Worm (Caenorhabditis elegans) whole organism, young adult: ENCODE data around the gene eea-1.

Experiments used
- B0019.2 ChIP-seq: fragments of 200-800 bp; sonication (Bioruptor generic); conservative IDR thresholded peaks from 2 replicates; pipeline ENCODE4 v1.3.6; 2022; ENCODE audit warnings: missing genetic modification reagents, missing genetic modification characterization, missing compliant biosample characterization
- B0336.3 ChIP-seq: fragments of 200-800 bp; sonication (Bioruptor generic); IDR thresholded peaks from 2 replicates; pipeline ENCODE4 v1.3.6; 2022; ENCODE audit warnings: missing genetic modification characterization, missing compliant biosample characterization
- F22D6.2 ChIP-seq: sonication (generic microtip); optimal IDR thresholded peaks from 2 replicates; lab custom pipeline; 2016; ENCODE audit warnings: mild to moderate bottlenecking, missing genetic modification characterization, missing compliant biosample characterization
- F23B12.7 ChIP-seq: sonication (generic microtip); optimal IDR thresholded peaks from 2 replicates; lab custom pipeline; 2017; ENCODE audit warnings: missing genetic modification characterization, mild to moderate bottlenecking, missing compliant biosample characterization, antibody characterized with exemption, moderate library complexity; ENCODE audit not compliant: insufficient read depth
- F52B5.7 ChIP-seq: sonication (generic microtip); optimal IDR thresholded peaks from 2 replicates; lab custom pipeline; 2016; ENCODE audit warnings: mild to moderate bottlenecking, missing genetic modification characterization, missing compliant biosample characterization
- K12H6.12 ChIP-seq: fragments of 200-800 bp; sonication (Bioruptor generic); optimal IDR thresholded peaks from 2 replicates; lab custom pipeline; 2018; ENCODE audit warnings: mild to moderate bottlenecking, missing genetic modification characterization, missing compliant biosample characterization
- aptf-2 ChIP-seq: fragments of 200-800 bp; sonication (Bioruptor generic); conservative IDR thresholded peaks from 2 replicates; pipeline ENCODE4 v1.3.6; 2022; ENCODE audit warnings: missing genetic modification reagents, missing genetic modification characterization, missing compliant biosample characterization
- aptf-3 ChIP-seq: fragments of 200-800 bp; sonication (Bioruptor generic); IDR thresholded peaks from 2 replicates; pipeline ENCODE4 v1.3.6; 2022; ENCODE audit warnings: missing genetic modification characterization, missing compliant biosample characterization
- attf-3 ChIP-seq: fragments of 200-800 bp; sonication (Bioruptor generic); conservative IDR thresholded peaks from 2 replicates; pipeline ENCODE4 v1.3.6; 2022; ENCODE audit warnings: missing genetic modification reagents, missing genetic modification characterization, missing compliant biosample characterization
- bed-1 ChIP-seq: fragments of 200-800 bp; sonication (Bioruptor generic); IDR thresholded peaks from 2 replicates; pipeline ENCODE4 v1.3.6; 2022; ENCODE audit warnings: missing genetic modification reagents, missing genetic modification characterization, missing compliant biosample characterization
- cebp-1 ChIP-seq, 2 experiments: fragments of 200-800 bp in 1 of 2; sonication (Bioruptor generic) in 1 of 2; sonication (generic microtip) in 1 of 2; IDR thresholded peaks in 1 of 2; optimal IDR thresholded peaks in 1 of 2; 2 replicates each; pipeline versions ENCODE4 v1.3.6 to Lab custom; 2017 to 2022; ENCODE audit warnings: missing compliant biosample characterization in 2 of 2, missing genetic modification characterization in 2 of 2, mild to moderate bottlenecking in 1 of 2, missing genetic modification reagents in 1 of 2, moderate library complexity in 1 of 2
- ceh-100 ChIP-seq: fragments of 200-800 bp; sonication (Bioruptor generic); IDR thresholded peaks from 2 replicates; pipeline ENCODE4 v1.3.6; 2022; ENCODE audit warnings: missing genetic modification reagents, missing genetic modification characterization, missing compliant biosample characterization
- dox-1 ChIP-seq: fragments of 200-800 bp; sonication (Bioruptor generic); IDR thresholded peaks from 2 replicates; pipeline ENCODE4 v1.3.6; 2022; ENCODE audit warnings: missing genetic modification reagents, missing genetic modification characterization, missing compliant biosample characterization
- hmg-1.2 ChIP-seq: fragments of 200-800 bp; sonication (Bioruptor generic); IDR thresholded peaks from 2 replicates; pipeline ENCODE4 v1.3.6; 2022; ENCODE audit warnings: missing genetic modification reagents, missing genetic modification characterization, missing compliant biosample characterization
- let-526 ChIP-seq: fragments of 200-800 bp; sonication (Bioruptor generic); IDR thresholded peaks from 2 replicates; pipeline ENCODE4 v1.3.6; 2022; ENCODE audit warnings: missing genetic modification reagents, missing genetic modification characterization, missing compliant biosample characterization
- lin-26 ChIP-seq: fragments of 200-800 bp; sonication (Bioruptor generic); IDR thresholded peaks from 2 replicates; pipeline ENCODE4 v1.3.6; 2022; ENCODE audit warnings: missing genetic modification reagents, missing genetic modification characterization, missing compliant biosample characterization
- lin-40 ChIP-seq: sonication (generic microtip); optimal IDR thresholded peaks from 2 replicates; lab custom pipeline; 2016; ENCODE audit warnings: missing genetic modification characterization, mild to moderate bottlenecking, missing compliant biosample characterization, missing genotype, missing genetic modification reagents
- lin-54 ChIP-seq: fragments of 200-800 bp; sonication (Bioruptor generic); optimal IDR thresholded peaks from 2 replicates; lab custom pipeline; 2018; ENCODE audit warnings: mild to moderate bottlenecking, missing genetic modification characterization, missing compliant biosample characterization
- lsl-1 ChIP-seq: fragments of 200-800 bp; sonication (Bioruptor generic); optimal IDR thresholded peaks from 2 replicates; lab custom pipeline; 2018; ENCODE audit warnings: mild to moderate bottlenecking, missing genetic modification characterization, moderate library complexity, missing compliant biosample characterization
- madf-3 ChIP-seq: fragments of 200-800 bp; sonication (Bioruptor generic); IDR thresholded peaks from 2 replicates; pipeline ENCODE4 v1.3.6; 2022; ENCODE audit warnings: missing genetic modification reagents, missing genetic modification characterization, missing compliant biosample characterization
- mel-28 ChIP-seq: sonication (generic microtip); optimal IDR thresholded peaks from 2 replicates; lab custom pipeline; 2016; ENCODE audit warnings: borderline replicate concordance, mild to moderate bottlenecking, missing genetic modification characterization, missing compliant biosample characterization
- nfya-1 ChIP-seq: sonication (generic microtip); optimal IDR thresholded peaks from 2 replicates; lab custom pipeline; 2017; ENCODE audit warnings: antibody characterized with exemption, missing compliant biosample characterization, missing genetic modification characterization, borderline replicate concordance; ENCODE audit not compliant: insufficient read depth
- nfyb-1 ChIP-seq: fragments of 200-800 bp; sonication (Bioruptor generic); IDR thresholded peaks from 2 replicates; pipeline ENCODE4 v1.3.6; 2022; ENCODE audit warnings: missing genetic modification reagents, missing genetic modification characterization, missing compliant biosample characterization
- nhr-80 ChIP-seq: sonication (generic microtip); optimal IDR thresholded peaks from 2 replicates; lab custom pipeline; 2016; ENCODE audit warnings: missing genetic modification characterization, missing compliant biosample characterization
- pha-4 ChIP-seq: fragments of 150-350 bp; sonication (generic microtip); optimal IDR thresholded peaks from 2 replicates; lab custom pipeline; 2014; ENCODE audit warnings: missing biosample characterization, missing genetic modification reagents, missing genetic modification characterization
- rcor-1 ChIP-seq: fragments of 200-800 bp; sonication (Bioruptor generic); IDR thresholded peaks from 2 replicates; pipeline ENCODE4 v1.3.6; 2022; ENCODE audit warnings: missing genetic modification reagents, missing genetic modification characterization, missing compliant biosample characterization
- snpc-1.1 ChIP-seq: sonication (generic microtip); optimal IDR thresholded peaks from 2 replicates; lab custom pipeline; 2017; ENCODE audit warnings: missing genetic modification characterization, mild to moderate bottlenecking, missing compliant biosample characterization, antibody characterized with exemption, moderate library complexity, missing genotype, missing genetic modification reagents; ENCODE audit not compliant: insufficient read depth
- snpc-1.3 ChIP-seq: sonication (generic microtip); optimal IDR thresholded peaks from 2 replicates; lab custom pipeline; 2017; ENCODE audit warnings: missing genetic modification characterization, mild to moderate bottlenecking, missing compliant biosample characterization, antibody characterized with exemption, moderate library complexity, missing genotype, missing genetic modification reagents; ENCODE audit not compliant: insufficient read depth
- snpc-4 ChIP-seq, 5 experiments: fragments of 150-350 bp in 1 of 5; sonication (generic microtip) in 4 of 5; optimal IDR thresholded peaks; 2 replicates each; lab custom pipeline; 2014 to 2018; ENCODE audit warnings: missing genetic modification characterization in 5 of 5, missing biosample characterization in 3 of 5, antibody characterized with exemption in 2 of 5, mild to moderate bottlenecking in 2 of 5, missing compliant biosample characterization in 2 of 5, missing genotype in 2 of 5, moderate library complexity in 2 of 5, missing genetic modification reagents in 1 of 5
- sptf-2 ChIP-seq: fragments of 200-800 bp; sonication (Bioruptor generic); optimal IDR thresholded peaks from 2 replicates; lab custom pipeline; 2018; ENCODE audit warnings: mild to moderate bottlenecking, missing genetic modification characterization, missing compliant biosample characterization
- tbp1 ChIP-seq: fragments of 200-800 bp; sonication (Bioruptor generic); optimal IDR thresholded peaks from 2 replicates; lab custom pipeline; 2018; ENCODE audit warnings: mild to moderate bottlenecking, missing genetic modification characterization, missing compliant biosample characterization
- unc-130 ChIP-seq: sonication (generic microtip); optimal IDR thresholded peaks from 2 replicates; lab custom pipeline; 2016; ENCODE audit warnings: missing genetic modification reagents, missing genetic modification characterization, missing compliant biosample characterization

Gene eea-1

DNA sequence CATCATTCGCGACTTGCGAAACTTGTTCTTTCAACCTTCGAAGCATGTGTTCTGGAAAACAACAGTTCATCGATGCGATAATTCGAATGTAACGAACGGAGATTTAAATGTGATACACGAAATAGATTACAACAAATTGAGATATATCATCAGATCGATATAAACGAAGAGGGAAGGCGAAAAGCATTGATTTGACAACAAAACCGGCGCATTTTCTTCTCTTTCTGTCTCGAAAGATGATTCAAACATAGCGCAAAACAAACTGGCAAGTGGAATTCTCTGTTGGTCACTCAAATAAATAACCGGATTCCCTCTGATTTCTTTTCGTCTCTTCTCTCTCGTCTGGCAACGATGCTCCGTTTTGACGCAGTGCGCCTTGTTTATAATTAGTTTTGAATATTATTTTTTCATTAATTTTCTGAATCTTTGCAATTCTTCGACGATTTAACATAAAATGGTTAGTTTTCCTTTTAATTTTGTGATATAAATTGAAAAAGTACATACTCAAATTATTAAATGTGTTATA lies at the start of gene eea-1, which contains the start of gene gut-2:
Gene eea-1, minus strand, starts transcription at position 51 of the 526 bp plus-strand sequence.
Gene gut-2, plus strand, starts transcription at position 369 of the 526 bp plus-strand sequence.
- TF ChIP-seq F23B12.7 (tag; lab: Kevin White, UChicago) = peak; percentile 32
- TF ChIP-seq lsl-1 (GFP tag; lab: Kevin White, UChicago) = peak; percentile 32
- TF ChIP-seq dox-1 (GFP tag; lab: Robert Waterston, UW) = peak; percentile 65; the same call in 1 of the 2 replicates
- TF ChIP-seq K12H6.12 (tag; lab: Kevin White, UChicago) = peak; percentile 5
- no peak for TF ChIP-seq let-526 (GFP tag; lab: Robert Waterston, UW)
- peak; percentile 98 for TF ChIP-seq attf-3 (GFP tag; lab: Robert Waterston, UW)
- TF ChIP-seq snpc-4 (GFP tag; optimal IDR thresholded peaks at IDR 0.05; lab: Kevin White, UChicago) = no peak
- peak in 1 of 4 experiments; percentile 50 for TF ChIP-seq snpc-4 (tag; optimal IDR thresholded peaks at IDR 0.05; lab: Kevin White, UChicago)
- TF ChIP-seq lin-40 = peak; percentile 26
- TF ChIP-seq hmg-1.2 (GFP tag; lab: Robert Waterston, UW) = peak; percentile 29; the same call in 1 of the 2 replicates
- TF ChIP-seq lin-26 = no peak
- no peak for TF ChIP-seq cebp-1 (GFP tag; IDR thresholded peaks at IDR 0.05; lab: Robert Waterston, UW)
- peak; percentile 7 for TF ChIP-seq cebp-1 (tag; optimal IDR thresholded peaks at IDR 0.05; lab: Kevin White, UChicago)
- no peak for TF ChIP-seq B0019.2
- peak; percentile 7 for TF ChIP-seq tbp1 (GFP tag; lab: Kevin White, UChicago)
- no peak for TF ChIP-seq F52B5.7

DNA sequence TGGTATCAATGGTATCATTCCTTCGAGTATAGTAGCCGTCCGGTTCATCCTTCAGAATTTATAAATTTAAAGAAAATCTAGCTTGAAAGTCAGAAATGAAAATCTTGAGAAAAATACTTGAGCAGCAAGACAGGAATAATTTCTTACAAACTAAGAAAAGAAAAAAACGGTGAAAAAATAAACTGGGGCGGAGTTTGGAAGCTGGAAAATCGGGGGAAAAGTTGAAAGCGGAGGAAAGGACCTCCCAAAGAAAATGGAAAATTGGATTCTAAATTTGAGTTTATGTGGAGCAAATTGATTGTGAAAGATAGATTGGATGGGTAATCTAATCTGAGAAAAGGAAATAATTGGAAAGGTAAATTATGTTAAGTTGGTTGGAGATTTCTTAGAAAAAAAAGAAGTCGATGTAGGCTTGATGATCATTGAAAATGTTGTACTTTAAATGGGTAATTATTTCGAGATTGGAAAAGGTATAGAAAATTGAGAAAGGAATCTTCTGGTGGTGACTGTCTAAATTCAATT lies 38.9 kb upstream of the eea-1 start, which contains the start of gene frpr-5:
Gene frpr-5, minus strand, starts transcription at position 51 of the 522 bp plus-strand sequence.
- no peak for TF ChIP-seq aptf-3 (GFP tag; lab: Robert Waterston, UW)
- no peak for TF ChIP-seq pha-4 (tag; lab: Kevin White, UChicago)
- no peak for TF ChIP-seq rcor-1 (GFP tag; lab: Robert Waterston, UW)
- no peak for TF ChIP-seq mel-28 (tag; lab: Kevin White, UChicago)
- no peak for TF ChIP-seq ceh-100 (GFP tag; lab: Robert Waterston, UW)
- TF ChIP-seq bed-1 (GFP tag; lab: Robert Waterston, UW) = no peak
- TF ChIP-seq nfya-1 = no peak
- no peak for TF ChIP-seq sptf-2 (GFP tag; lab: Kevin White, UChicago)
- TF ChIP-seq F22D6.2 (tag; lab: Kevin White, UChicago) = no peak
- no peak for TF ChIP-seq snpc-1.1 (tag; lab: Kevin White, UChicago)
- no peak for TF ChIP-seq madf-3
- no peak for TF ChIP-seq lin-54
- TF ChIP-seq B0336.3 (GFP tag; lab: Robert Waterston, UW) = no peak
- no peak for TF ChIP-seq snpc-1.3 (tag; lab: Kevin White, UChicago)

DNA sequence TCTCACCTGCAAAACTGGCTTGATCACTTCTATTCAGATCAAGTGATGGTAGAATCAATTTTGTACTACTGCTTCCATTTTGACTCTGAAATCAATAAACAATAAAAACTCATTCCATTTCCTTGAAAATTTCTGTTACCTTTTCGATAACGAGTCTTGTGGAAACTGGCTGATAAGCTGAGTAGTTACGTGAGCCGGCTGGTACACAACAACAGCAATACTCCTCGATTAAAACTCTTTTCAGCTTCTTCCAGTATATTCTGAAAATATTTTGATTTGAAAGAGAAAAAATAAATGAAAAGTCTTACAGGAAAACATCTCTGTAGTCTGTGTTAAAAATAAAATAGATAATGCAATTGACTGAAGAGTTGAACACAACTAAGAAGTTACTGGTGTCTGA lies 35.3 kb upstream of the eea-1 start:
- TF ChIP-seq aptf-2 (no peak), unc-130 (GFP tag; lab: Kevin White, UChicago) (no peak)

DNA sequence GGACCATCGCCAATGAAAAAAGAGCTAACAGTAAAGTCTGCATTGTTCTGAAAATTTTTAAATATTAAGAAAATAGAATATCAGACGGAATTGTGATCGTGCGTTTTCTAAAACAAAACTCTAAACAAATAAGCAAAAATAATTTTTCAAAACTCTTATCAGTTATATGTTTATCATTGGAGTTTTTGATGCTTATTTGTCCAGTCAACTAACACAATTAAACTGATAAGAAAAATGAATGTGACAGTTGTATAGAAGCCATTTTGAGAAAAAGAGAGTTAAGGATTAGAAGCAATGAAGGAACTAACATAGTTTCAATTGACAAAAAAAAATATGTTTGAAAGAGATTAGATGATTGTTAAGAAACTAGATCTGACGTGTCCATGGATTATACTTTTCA lies 33.5 kb upstream of the eea-1 start, which contains the start of gene ttr-44:
Gene ttr-44, minus strand, starts transcription at position 47 of the 400 bp plus-strand sequence.
- TF ChIP-seq nfyb-1 (GFP tag; lab: Robert Waterston, UW) (no peak), nhr-80 (peak; percentile 67)
